Fruit fly (Drosophila melanogaster): ENCODE results near the gene CG44000.

dm6 chr2L:5058094-5058493, 15.0 kb downstream of the CG44000 start, which contains the start of gene Nepl3:
- no peak for TF ChIP-seq br (GFP tag; optimal IDR thresholded peaks at IDR 0.05)
- TF ChIP-seq psq (GFP tag; optimal IDR thresholded peaks at IDR 0.05) = no peak
- no peak for TF ChIP-seq Rel (GFP tag; optimal IDR thresholded peaks at IDR 0.05)
- TF ChIP-seq Rel (tag; optimal IDR thresholded peaks at IDR 0.05) = no peak
- TF ChIP-seq OdsH (GFP tag; optimal IDR thresholded peaks at IDR 0.05) = no peak
- no peak for TF ChIP-seq usp (GFP tag; optimal IDR thresholded peaks at IDR 0.05)
- TF ChIP-seq Jra (GFP tag; optimal IDR thresholded peaks at IDR 0.05) = no peak
- TF ChIP-seq CrebA (GFP tag; optimal IDR thresholded peaks at IDR 0.05; ENCODE audit: borderline replicate concordance) = no peak
- TF ChIP-seq ey (GFP tag; optimal IDR thresholded peaks at IDR 0.05) = no peak
- no peak for TF ChIP-seq Myc (optimal IDR thresholded peaks at IDR 0.05)
- TF ChIP-seq lola (GFP tag; optimal IDR thresholded peaks at IDR 0.05) = no peak
- no peak for TF ChIP-seq foxo (GFP tag; optimal IDR thresholded peaks at IDR 0.05)
- TF ChIP-seq dmrt93B (GFP tag; optimal IDR thresholded peaks at IDR 0.05) = no peak
